Fruit fly (Drosophila melanogaster): ENCODE measurements around the gene CG31522.

The CG31522 gene

DNA sequence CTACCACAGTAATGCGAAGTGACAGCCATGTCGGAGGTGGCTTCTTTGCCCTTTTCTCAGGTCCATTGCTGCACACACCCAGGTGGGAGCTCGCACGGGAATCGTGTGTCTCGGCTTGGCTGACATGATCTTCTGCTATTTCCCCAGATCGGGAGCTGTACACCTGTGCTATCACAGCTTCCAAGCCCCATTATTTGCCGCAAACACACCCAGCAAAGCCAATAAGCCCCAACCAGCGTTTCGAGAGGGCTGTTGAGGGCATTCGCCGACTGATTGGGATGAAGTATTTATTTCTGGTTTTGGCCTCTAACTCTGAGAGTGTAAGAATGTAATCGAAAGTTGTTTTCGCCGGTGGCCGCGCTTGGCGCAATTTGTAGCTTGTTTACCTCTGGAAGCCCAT is 5.1 kb downstream of the CG31522 start:
- TF ChIP-seq CG8301 (tag; optimal IDR thresholded peaks at IDR 0.05) (no peak), D1 (tag; optimal IDR thresholded peaks at IDR 0.05) (no peak), Snoo (tag; optimal IDR thresholded peaks at IDR 0.05) (no peak), CG17806 (tag; optimal IDR thresholded peaks at IDR 0.05) (no peak), CG14655 (GFP tag; optimal IDR thresholded peaks at IDR 0.05) (no peak)

DNA sequence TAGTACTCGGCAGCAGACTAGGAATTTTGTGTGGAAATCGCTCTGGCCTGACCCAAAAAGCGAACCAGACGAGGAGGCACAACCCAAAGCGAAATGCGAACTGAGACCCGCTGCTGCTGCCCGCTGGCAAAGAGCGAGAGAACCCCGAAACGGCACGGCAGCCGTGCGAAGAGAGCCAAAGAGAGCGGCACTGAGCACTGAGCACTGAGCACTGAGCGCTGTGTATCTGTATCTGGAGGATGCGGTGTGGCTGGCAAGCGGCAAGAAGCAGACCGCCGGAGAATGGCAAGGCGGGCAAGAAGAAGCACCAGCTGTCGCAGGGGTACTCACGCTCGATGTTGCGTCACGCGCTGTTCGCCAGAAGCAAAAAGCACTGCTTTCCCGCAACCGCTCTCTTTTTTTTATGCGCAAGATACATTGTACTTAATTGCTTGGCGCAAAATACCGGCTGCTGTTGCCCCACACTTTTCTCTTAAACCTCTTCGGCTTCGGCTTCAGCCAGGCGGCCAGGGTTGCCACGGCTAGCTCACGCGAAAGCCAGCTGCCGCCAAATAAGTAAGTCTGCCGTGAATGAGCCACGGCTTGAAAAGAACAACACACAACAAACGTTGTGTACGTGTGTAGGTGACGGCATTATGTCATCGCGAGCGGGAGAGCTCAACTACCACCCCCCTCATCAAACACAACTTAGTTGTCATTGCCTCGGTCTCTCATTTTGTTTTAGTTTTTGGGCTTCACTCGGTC is 9.3 kb downstream of the CG31522 start:
- TF ChIP-seq CG8159 (tag; optimal IDR thresholded peaks at IDR 0.05) (peak; percentile 25), Pif1A (GFP tag; optimal IDR thresholded peaks at IDR 0.05) (peak; percentile 19), CG4496 (GFP tag; IDR thresholded peaks at IDR 0.05) (peak; percentile 93), Snoo (tag; optimal IDR thresholded peaks at IDR 0.05) (no peak), Ets98B (GFP tag; IDR thresholded peaks at IDR 0.05) (peak; percentile 75), rn (GFP tag; IDR thresholded peaks at IDR 0.05) (no peak), D1 (tag; optimal IDR thresholded peaks at IDR 0.05) (no peak), CG17806 (tag; optimal IDR thresholded peaks at IDR 0.05) (no peak), CG10348 (GFP tag; IDR thresholded peaks at IDR 0.05) (no peak), CG12605 (GFP tag; IDR thresholded peaks at IDR 0.05) (peak; percentile 74), CG32121 (GFP tag; IDR thresholded peaks at IDR 0.05) (peak; percentile 51), Pif1B (GFP tag; optimal IDR thresholded peaks at IDR 0.05) (peak; percentile 32), EcR (GFP tag; optimal IDR thresholded peaks at IDR 0.05) (peak; percentile 16), CG8301 (tag; optimal IDR thresholded peaks at IDR 0.05) (no peak), CG15710 (tag; optimal IDR thresholded peaks at IDR 0.05) (no peak), fd96Ca (GFP tag; IDR thresholded peaks at IDR 0.05) (peak; percentile 68; the same call in 1 of the 3 replicates), CG13204 (GFP tag; optimal IDR thresholded peaks at IDR 0.05) (peak; percentile 93), CG9948 (tag; optimal IDR thresholded peaks at IDR 0.05) (no peak), CG14655 (GFP tag; optimal IDR thresholded peaks at IDR 0.05) (peak; percentile 13), gl (tag; optimal IDR thresholded peaks at IDR 0.05) (peak; percentile 2), CG34367 (tag; optimal IDR thresholded peaks at IDR 0.05) (no peak)

DNA sequence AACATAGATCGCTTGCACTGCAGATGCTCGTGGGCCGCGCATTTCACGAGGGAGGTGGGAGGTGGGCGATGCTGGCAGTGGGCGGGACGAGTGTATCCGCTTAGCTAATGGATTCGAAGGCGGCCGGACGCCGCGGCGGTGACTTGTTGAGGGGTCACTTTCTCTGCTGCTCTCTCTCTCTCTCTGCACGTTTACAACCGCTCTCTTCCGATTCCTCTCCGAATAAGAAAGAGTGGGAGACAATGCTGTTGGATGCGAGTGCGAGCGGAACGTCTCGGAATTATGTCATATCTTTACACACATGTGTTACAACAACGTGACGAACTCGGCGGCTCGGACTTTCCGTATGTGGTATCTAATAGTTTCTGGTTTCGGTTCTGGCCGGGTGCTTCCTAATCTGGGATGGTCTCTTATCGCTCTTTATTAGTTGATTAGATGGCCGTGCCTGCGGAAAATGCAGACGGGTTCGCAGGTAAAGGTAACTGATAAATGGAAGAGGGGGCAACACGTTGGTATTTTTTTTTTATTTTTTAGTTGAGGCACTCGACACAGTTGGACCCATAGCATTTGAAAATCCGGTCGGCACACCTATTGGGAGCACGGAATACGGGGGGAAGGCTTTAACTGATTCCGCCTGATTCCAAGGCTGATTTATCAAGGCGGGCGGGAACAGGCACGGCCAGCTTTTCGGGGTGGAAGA is 10.2 kb downstream of the CG31522 start:
- TF ChIP-seq Pif1B (GFP tag; optimal IDR thresholded peaks at IDR 0.05), result no peak
- TF ChIP-seq D1 (tag; optimal IDR thresholded peaks at IDR 0.05), result no peak
- TF ChIP-seq fd96Ca (GFP tag; IDR thresholded peaks at IDR 0.05), result peak; percentile 58; the same call in 2 of the 3 replicates
- no peak for TF ChIP-seq gl (tag; optimal IDR thresholded peaks at IDR 0.05)
- TF ChIP-seq CG15710 (tag; optimal IDR thresholded peaks at IDR 0.05), result no peak
- peak; percentile 2 for TF ChIP-seq EcR (GFP tag; optimal IDR thresholded peaks at IDR 0.05)
- peak; percentile 57 for TF ChIP-seq CG12605 (GFP tag; IDR thresholded peaks at IDR 0.05)
- TF ChIP-seq CG4496 (GFP tag; IDR thresholded peaks at IDR 0.05), result peak; percentile 71
- TF ChIP-seq rn (GFP tag; IDR thresholded peaks at IDR 0.05), result no peak
- TF ChIP-seq CG17806 (tag; optimal IDR thresholded peaks at IDR 0.05), result no peak
- no peak for TF ChIP-seq CG14655 (GFP tag; optimal IDR thresholded peaks at IDR 0.05)
- TF ChIP-seq Ets98B (GFP tag; IDR thresholded peaks at IDR 0.05), result peak; percentile 56
- peak; percentile 86 for TF ChIP-seq CG13204 (GFP tag; optimal IDR thresholded peaks at IDR 0.05)
- TF ChIP-seq CG32121 (GFP tag; IDR thresholded peaks at IDR 0.05), result 0 out of 2 replicates have a peak, but pooled peaks have one; percentile 14
- no peak for TF ChIP-seq CG8301 (tag; optimal IDR thresholded peaks at IDR 0.05)
- no peak for TF ChIP-seq CG9948 (tag; optimal IDR thresholded peaks at IDR 0.05)
- TF ChIP-seq Pif1A (GFP tag; optimal IDR thresholded peaks at IDR 0.05), result no peak
- no peak for TF ChIP-seq CG8159 (tag; optimal IDR thresholded peaks at IDR 0.05)

DNA sequence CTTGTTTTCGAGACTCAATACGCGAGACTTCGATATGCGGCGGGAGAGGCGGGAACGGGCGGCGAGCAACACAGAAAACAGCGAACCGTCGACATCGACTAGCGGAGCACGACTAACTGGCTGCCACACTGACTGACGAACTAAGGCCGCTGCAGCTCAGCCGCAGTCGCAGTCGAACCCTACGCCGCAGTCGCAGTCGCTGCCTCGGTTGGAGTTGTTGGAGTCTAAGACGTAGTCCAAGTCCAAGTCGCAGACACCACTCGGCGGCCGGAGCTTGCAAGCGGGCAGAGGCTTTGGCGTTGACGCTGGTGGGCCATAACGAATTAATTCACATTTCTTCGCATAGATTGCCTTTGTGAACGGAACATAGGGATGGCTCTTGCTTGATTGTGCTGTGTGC is 12.0 kb downstream of the CG31522 start:
- no peak for TF ChIP-seq rn (GFP tag; IDR thresholded peaks at IDR 0.05)
- no peak for TF ChIP-seq fd96Ca (GFP tag; IDR thresholded peaks at IDR 0.05)
- TF ChIP-seq CG32121 (GFP tag; IDR thresholded peaks at IDR 0.05), result peak; percentile 41; the same call in 1 of the 2 replicates
- peak; percentile 34; the same call in 1 of the 3 replicates for TF ChIP-seq CG4496 (GFP tag; IDR thresholded peaks at IDR 0.05)
- TF ChIP-seq CG13204 (GFP tag; optimal IDR thresholded peaks at IDR 0.05), result peak; percentile 53
- no peak for TF ChIP-seq CG15710 (tag; optimal IDR thresholded peaks at IDR 0.05)
- TF ChIP-seq EcR (GFP tag; optimal IDR thresholded peaks at IDR 0.05), result no peak

DNA sequence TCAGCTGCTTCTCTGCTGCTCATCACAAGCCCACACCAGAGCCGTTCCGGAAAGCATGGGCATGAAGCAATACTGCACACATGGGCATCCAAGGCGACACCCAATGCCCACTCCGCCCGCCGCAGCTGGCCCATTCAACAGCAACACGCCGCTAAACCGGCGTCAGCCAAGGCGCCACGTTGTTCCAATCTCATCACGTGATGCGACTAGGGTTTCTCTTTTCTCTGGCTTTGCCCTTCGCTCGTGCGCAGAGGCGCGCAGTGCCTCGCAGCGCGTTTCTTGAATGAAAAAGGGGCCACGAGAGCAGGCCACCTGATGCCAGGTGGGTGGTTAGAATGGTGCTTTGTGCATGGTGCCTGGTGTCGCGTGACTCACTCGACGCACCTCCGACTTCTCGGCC is 13.4 kb downstream of the CG31522 start:
- TF ChIP-seq CG32121 (GFP tag; IDR thresholded peaks at IDR 0.05), result no peak
- peak; percentile 48; the same call in 1 of the 2 replicates for TF ChIP-seq CG12605 (GFP tag; IDR thresholded peaks at IDR 0.05)
- TF ChIP-seq Snoo (tag; optimal IDR thresholded peaks at IDR 0.05), result no peak
- TF ChIP-seq CG13204 (GFP tag; optimal IDR thresholded peaks at IDR 0.05), result peak; percentile 52
- no peak for TF ChIP-seq CG34367 (tag; optimal IDR thresholded peaks at IDR 0.05)
- no peak for TF ChIP-seq D1 (tag; optimal IDR thresholded peaks at IDR 0.05)
- TF ChIP-seq fd96Ca (GFP tag; IDR thresholded peaks at IDR 0.05), result 0 out of 3 replicates have a peak, but pooled peaks have one; percentile 17
- no peak for TF ChIP-seq Pif1A (GFP tag; optimal IDR thresholded peaks at IDR 0.05)
